Worm (Caenorhabditis elegans) whole organism, L4 larva: Measurements from ENCODE around the gene C05E4.7.

Experiments used
- F37D6.2 ChIP-seq: sonication (generic microtip); optimal IDR thresholded peaks from 2 replicates; lab custom pipeline; 2016; ENCODE audit warnings: mild to moderate bottlenecking, missing genetic modification characterization, missing compliant biosample characterization
- F49E8.2 ChIP-seq: sonication (generic microtip); optimal IDR thresholded peaks from 2 replicates; lab custom pipeline; 2016; ENCODE audit warnings: missing compliant biosample characterization, mild to moderate bottlenecking, missing genetic modification characterization, borderline replicate concordance
- Y105C5A.15 ChIP-seq: fragments of 200-800 bp; sonication (Bioruptor generic); IDR thresholded peaks from 2 replicates; pipeline ENCODE4 v1.3.6; 2022; ENCODE audit warnings: missing genetic modification characterization, missing compliant biosample characterization
- Y48G9A.11 ChIP-seq: fragments of 200-800 bp; sonication (Bioruptor generic); IDR thresholded peaks from 2 replicates; pipeline ENCODE4 v1.3.6; 2022; ENCODE audit warnings: missing genetic modification reagents, missing genetic modification characterization, missing compliant biosample characterization
- Y75B8A.6 ChIP-seq: fragments of 200-800 bp; sonication (Bioruptor generic); IDR thresholded peaks from 2 replicates; pipeline ENCODE4 v1.3.6; 2022; ENCODE audit warnings: missing genetic modification reagents, missing genetic modification characterization, missing compliant biosample characterization
- ZK546.5 ChIP-seq, 2 experiments: sonication (generic microtip); optimal IDR thresholded peaks; 2 replicates each; lab custom pipeline; 2017; ENCODE audit warnings: missing biosample characterization in 2 of 2, missing genetic modification characterization in 2 of 2
- aha-1 ChIP-seq: fragments of 150-350 bp; peaks from one replicate; lab custom pipeline; 2014; ENCODE audit warnings: missing biosample characterization, missing genetic modification characterization
- ceh-20 ChIP-seq: fragments of 200-800 bp; sonication (Bioruptor generic); IDR thresholded peaks from 2 replicates; pipeline ENCODE4 v1.3.6; 2022; ENCODE audit warnings: missing genetic modification reagents, missing genetic modification characterization, missing compliant biosample characterization
- ceh-28 ChIP-seq: fragments of 150-350 bp; optimal IDR thresholded peaks from 2 replicates; lab custom pipeline; 2014; ENCODE audit warnings: missing biosample characterization, missing genetic modification reagents, missing genetic modification characterization
- ceh-44 ChIP-seq: fragments of 200-800 bp; sonication (Bioruptor generic); IDR thresholded peaks from 2 replicates; pipeline ENCODE4 v1.3.6; 2022; ENCODE audit warnings: missing genetic modification reagents, missing genetic modification characterization, missing compliant biosample characterization
- ceh-62 ChIP-seq: sonication (generic microtip); optimal IDR thresholded peaks from 2 replicates; lab custom pipeline; 2017; ENCODE audit warnings: missing biosample characterization, missing genetic modification characterization
- ctbp-1 ChIP-seq: fragments of 200-800 bp; sonication (Bioruptor generic); IDR thresholded peaks from 2 replicates; pipeline ENCODE4 v1.3.6; 2022; ENCODE audit warnings: missing genetic modification reagents, missing genetic modification characterization, missing compliant biosample characterization
- dmd-6 ChIP-seq: fragments of 200-800 bp; sonication (Bioruptor generic); IDR thresholded peaks from 2 replicates; pipeline ENCODE4 v1.3.6; 2022; ENCODE audit warnings: missing genetic modification reagents, missing genetic modification characterization, missing compliant biosample characterization
- dmd-9 ChIP-seq: fragments of 200-800 bp; sonication (Bioruptor generic); IDR thresholded peaks from 2 replicates; pipeline ENCODE4 v1.3.6; 2022; ENCODE audit warnings: missing genetic modification reagents, missing genetic modification characterization, missing compliant biosample characterization
- dve-1 ChIP-seq: sonication (generic microtip); optimal IDR thresholded peaks from 2 replicates; lab custom pipeline; 2017; ENCODE audit warnings: antibody characterized with exemption, mild to moderate bottlenecking, missing genetic modification characterization, missing compliant biosample characterization; ENCODE audit not compliant: insufficient read depth
- egl-27 ChIP-seq: sonication (generic microtip); optimal IDR thresholded peaks from 3 replicates; lab custom pipeline; 2017; ENCODE audit warnings: missing biosample characterization, missing genetic modification reagents, missing genetic modification characterization
- fkh-10 ChIP-seq: fragments of 150-350 bp; optimal IDR thresholded peaks from 2 replicates; lab custom pipeline; 2014; ENCODE audit warnings: missing biosample characterization, missing genetic modification reagents, missing genetic modification characterization
- hif-1 ChIP-seq, 2 experiments: sonication (generic microtip); optimal IDR thresholded peaks; 2 replicates each; lab custom pipeline; 2016 to 2017; ENCODE audit warnings: missing compliant biosample characterization in 2 of 2, missing genetic modification characterization in 2 of 2, missing genetic modification reagents in 2 of 2, missing genotype in 2 of 2, mild to moderate bottlenecking in 1 of 2
- hlh-30 ChIP-seq: sonication (generic microtip); optimal IDR thresholded peaks from 2 replicates; lab custom pipeline; 2017; ENCODE audit warnings: antibody characterized with exemption, mild to moderate bottlenecking, missing genetic modification characterization, missing compliant biosample characterization; ENCODE audit not compliant: insufficient read depth
- hmg-1.1 ChIP-seq: fragments of 200-800 bp; sonication (Bioruptor generic); IDR thresholded peaks from 2 replicates; pipeline ENCODE4 v1.3.6; 2022; ENCODE audit warnings: missing genetic modification reagents, missing genetic modification characterization, missing compliant biosample characterization
- lin-15B ChIP-seq: fragments of 150-350 bp; sonication (generic microtip); optimal IDR thresholded peaks from 3 replicates; lab custom pipeline; 2014; ENCODE audit warnings: missing biosample characterization, missing genetic modification characterization
- lin-29 ChIP-seq: fragments of 200-800 bp; sonication (Bioruptor generic); IDR thresholded peaks from 2 replicates; pipeline ENCODE4 v1.3.6; 2022; ENCODE audit warnings: missing genetic modification reagents, missing genetic modification characterization, missing compliant biosample characterization
- lir-3 ChIP-seq: sonication (generic microtip); optimal IDR thresholded peaks from 2 replicates; lab custom pipeline; 2016; ENCODE audit warnings: mild to moderate bottlenecking, missing genetic modification characterization, missing compliant biosample characterization
- lsy-2 ChIP-seq, 2 experiments: fragments of 150-350 bp in 1 of 2; sonication (generic microtip) in 1 of 2; optimal IDR thresholded peaks; 2 replicates each; lab custom pipeline; 2014 to 2017; ENCODE audit warnings: missing biosample characterization in 2 of 2, missing genetic modification characterization in 2 of 2
- madf-9 ChIP-seq: fragments of 200-800 bp; sonication (Bioruptor generic); conservative IDR thresholded peaks from 2 replicates; pipeline ENCODE4 v1.3.6; 2022; ENCODE audit warnings: missing genetic modification reagents, missing genetic modification characterization, missing compliant biosample characterization
- mdl-1 ChIP-seq, 2 experiments: fragments of 150-350 bp in 1 of 2; sonication (generic microtip) in 1 of 2; optimal IDR thresholded peaks; 2 replicates each; lab custom pipeline; 2014 to 2017; ENCODE audit warnings: missing biosample characterization in 2 of 2, missing genetic modification characterization in 2 of 2
- mdt-29 ChIP-seq: fragments of 200-800 bp; sonication (Bioruptor generic); IDR thresholded peaks from 2 replicates; pipeline ENCODE4 v1.3.6; 2022; ENCODE audit warnings: missing genetic modification reagents, missing genetic modification characterization, missing compliant biosample characterization
- mxl-2 ChIP-seq: fragments of 200-800 bp; sonication (Bioruptor generic); conservative IDR thresholded peaks from 2 replicates; pipeline ENCODE4 v1.3.6; 2022; ENCODE audit warnings: missing genetic modification reagents, missing genetic modification characterization, missing compliant biosample characterization
- mxl-3 ChIP-seq: fragments of 200-800 bp; sonication (Bioruptor generic); optimal IDR thresholded peaks from 2 replicates; lab custom pipeline; 2018; ENCODE audit warnings: mild to moderate bottlenecking, missing genetic modification characterization, missing compliant biosample characterization
- nhr-10 ChIP-seq: fragments of 150-350 bp; optimal IDR thresholded peaks from 2 replicates; lab custom pipeline; 2014; ENCODE audit warnings: missing biosample characterization, missing genetic modification characterization
- nhr-102 ChIP-seq: sonication (generic microtip); optimal IDR thresholded peaks from 2 replicates; lab custom pipeline; 2016; ENCODE audit warnings: mild to moderate bottlenecking, missing genetic modification characterization, moderate library complexity, missing compliant biosample characterization
- nhr-111 ChIP-seq: fragments of 200-800 bp; sonication (Bioruptor generic); optimal IDR thresholded peaks from 2 replicates; lab custom pipeline; 2018; ENCODE audit warnings: mild to moderate bottlenecking, missing genetic modification characterization, missing compliant biosample characterization
- nhr-28 ChIP-seq: fragments of 150-350 bp; optimal IDR thresholded peaks from 2 replicates; lab custom pipeline; 2014; ENCODE audit warnings: missing biosample characterization, missing genetic modification characterization
- nhr-48 ChIP-seq: sonication (generic microtip); optimal IDR thresholded peaks from 2 replicates; lab custom pipeline; 2016; ENCODE audit warnings: mild to moderate bottlenecking, missing genetic modification characterization, missing compliant biosample characterization
- pha-4 ChIP-seq, 2 experiments: fragments of 150-350 bp in 1 of 2; fragments of 200-800 bp in 1 of 2; sonication (Bioruptor generic) in 1 of 2; IDR thresholded peaks in 1 of 2; optimal IDR thresholded peaks in 1 of 2; 2 replicates each; pipeline versions ENCODE4 v1.3.6 to Lab custom; 2014 to 2022; ENCODE audit warnings: missing genetic modification characterization in 2 of 2, missing genetic modification reagents in 2 of 2, missing biosample characterization in 1 of 2, missing compliant biosample characterization in 1 of 2
- php-3 ChIP-seq: fragments of 200-800 bp; sonication (Bioruptor generic); IDR thresholded peaks from 2 replicates; pipeline ENCODE4 v1.3.6; 2022; ENCODE audit warnings: missing genetic modification reagents, missing genetic modification characterization, missing compliant biosample characterization
- set-16 ChIP-seq: fragments of 200-800 bp; sonication (Bioruptor generic); IDR thresholded peaks from 2 replicates; pipeline ENCODE4 v1.3.6; 2022; ENCODE audit warnings: missing genetic modification reagents, missing genetic modification characterization, missing compliant biosample characterization
- spr-1 ChIP-seq: sonication (generic microtip); optimal IDR thresholded peaks from 2 replicates; lab custom pipeline; 2016; ENCODE audit warnings: mild to moderate bottlenecking, missing genetic modification characterization, missing compliant biosample characterization
- unc-39 ChIP-seq: sonication (generic microtip); optimal IDR thresholded peaks from 2 replicates; lab custom pipeline; 2017; ENCODE audit warnings: missing biosample characterization, missing genetic modification characterization
- unc-62 ChIP-seq, 3 experiments: fragments of 150-350 bp in 1 of 3; sonication (generic microtip); optimal IDR thresholded peaks in 2 of 3; peaks in 1 of 3; 1 replicate in 1 of 3; 2 replicates in 2 of 3; lab custom pipeline; 2014 to 2017; ENCODE audit warnings: missing biosample characterization in 3 of 3, missing genetic modification characterization in 3 of 3, missing genetic modification reagents in 3 of 3, missing genotype in 1 of 3
- zfp-2 ChIP-seq: sonication (generic microtip); optimal IDR thresholded peaks from 2 replicates; lab custom pipeline; 2016; ENCODE audit warnings: mild to moderate bottlenecking, missing genetic modification characterization, missing compliant biosample characterization
- ztf-11 ChIP-seq: fragments of 150-350 bp; optimal IDR thresholded peaks from 2 replicates; lab custom pipeline; 2014; ENCODE audit warnings: missing biosample characterization, missing genetic modification characterization
- ztf-7 ChIP-seq: fragments of 150-350 bp; optimal IDR thresholded peaks from 2 replicates; lab custom pipeline; 2014; ENCODE audit warnings: missing biosample characterization, missing genetic modification characterization

The C05E4.7 gene

DNA sequence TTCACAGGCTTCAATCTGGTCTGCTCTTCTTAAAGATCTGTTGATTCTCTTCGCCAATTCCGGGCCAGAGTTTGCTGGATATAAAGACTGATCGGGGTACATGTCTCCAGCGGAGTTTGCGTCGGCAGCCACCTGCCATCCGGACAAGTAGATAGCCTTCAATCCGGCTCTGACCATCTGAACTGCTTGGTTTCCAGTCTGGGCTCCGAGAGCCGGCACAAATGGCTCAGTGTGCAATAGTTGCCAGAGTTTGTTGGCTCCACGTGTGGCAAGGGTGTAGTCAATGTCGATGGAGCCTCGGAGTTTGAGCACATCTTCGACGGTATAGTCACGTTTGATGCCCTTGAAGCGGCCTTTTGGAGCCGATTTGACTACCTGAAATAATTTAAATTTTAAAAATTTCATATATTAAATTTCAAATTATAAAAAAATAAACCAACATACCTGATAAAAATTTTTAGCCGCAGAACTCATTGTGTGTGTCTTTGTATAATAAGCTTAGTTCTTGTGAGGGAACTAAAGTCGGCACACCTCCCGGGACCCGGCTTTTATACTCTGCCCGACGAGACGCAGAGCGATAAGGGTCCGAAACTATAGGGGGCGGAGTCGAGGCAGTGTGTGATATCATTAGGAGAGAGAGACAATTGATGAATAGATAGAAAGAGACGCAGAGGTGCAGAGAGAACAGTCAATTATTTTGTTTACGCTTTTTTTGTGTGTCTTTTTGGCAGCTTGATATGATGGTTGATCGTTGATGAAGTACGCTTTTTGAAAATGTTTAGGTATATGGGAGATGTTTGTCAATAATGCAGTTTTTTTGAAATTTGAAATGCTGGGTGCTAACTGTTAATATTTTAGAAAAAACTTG lies 14.2 kb upstream of the C05E4.7 start, which contains the start of the genes icl-1 and srh-2 (continued):
- TF ChIP-seq ctbp-1 (GFP tag; lab: Robert Waterston, UW) = peak; percentile 6
- no peak for TF ChIP-seq lin-15B
- TF ChIP-seq lin-29 = peak; percentile 38; the same call in 1 of the 2 replicates
- no peak for TF ChIP-seq egl-27 (tag; lab: Kevin White, UChicago)
- no peak for TF ChIP-seq mxl-2
- no peak for TF ChIP-seq mxl-3 (GFP tag; lab: Kevin White, UChicago)
- TF ChIP-seq unc-39 (tag; lab: Kevin White, UChicago) = no peak
- TF ChIP-seq hlh-30 (tag; lab: Kevin White, UChicago) = peak; percentile 62
- TF ChIP-seq ztf-11 = no peak
- TF ChIP-seq dmd-6 (GFP tag; lab: Robert Waterston, UW) = peak; percentile 32; the same call in 1 of the 2 replicates
- peak; percentile 40 for TF ChIP-seq nhr-48 (tag; lab: Kevin White, UChicago)
- no peak for TF ChIP-seq madf-9 (GFP tag; lab: Robert Waterston, UW)
- TF ChIP-seq lir-3 (tag; lab: Kevin White, UChicago) = no peak
- TF ChIP-seq ZK546.5 (tag; optimal IDR thresholded peaks at IDR 0.05; lab: Kevin White, UChicago) = no peak
- no peak for TF ChIP-seq ceh-44 (GFP tag; lab: Robert Waterston, UW)
- TF ChIP-seq F37D6.2 (tag; lab: Kevin White, UChicago) = no peak
- TF ChIP-seq spr-1 (tag; lab: Kevin White, UChicago) = no peak
- TF ChIP-seq mdt-29 = peak; percentile 48; the same call in 1 of the 2 replicates

DNA sequence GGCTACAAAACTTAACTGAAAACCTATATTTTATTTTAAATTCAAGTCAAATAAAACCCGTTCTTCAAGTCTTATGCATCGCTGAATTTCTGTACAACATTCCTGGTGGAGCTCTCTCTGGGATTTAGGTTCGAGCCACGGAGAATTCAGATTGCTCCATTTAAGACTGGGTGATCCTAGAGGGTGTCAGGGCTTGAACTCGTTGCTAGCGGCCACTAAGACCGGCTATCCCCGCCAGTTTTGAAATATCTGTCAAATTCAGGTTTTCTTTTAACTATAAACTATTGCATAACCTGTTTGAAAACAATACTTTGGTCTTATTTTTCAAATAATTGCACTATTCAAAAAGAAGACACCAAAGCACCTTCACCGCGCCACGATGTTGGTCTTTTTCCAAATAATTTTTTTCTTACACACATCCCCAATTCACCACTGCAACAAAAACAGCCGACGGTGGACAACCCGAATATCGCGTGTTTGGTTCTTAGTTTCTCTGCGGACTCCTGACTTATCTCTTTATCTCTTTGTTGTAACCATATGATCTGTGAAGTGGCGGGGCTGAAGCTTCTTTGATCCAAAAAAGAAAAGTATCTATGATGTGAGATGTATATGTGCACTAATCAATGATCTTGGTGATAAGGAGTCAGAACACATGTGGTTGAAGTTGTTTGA lies 13.0 kb upstream of the C05E4.7 start:
- TF ChIP-seq nhr-10 (tag; lab: Kevin White, UChicago) (peak; percentile 89), hmg-1.1 (GFP tag; lab: Robert Waterston, UW) (0 out of 2 replicates have a peak, but pooled peaks have one; percentile 26), fkh-10 (GFP tag; lab: Kevin White, UChicago) (no peak), set-16 (no peak), hif-1 (tag; optimal IDR thresholded peaks at IDR 0.05; lab: Kevin White, UChicago) (no peak), ceh-62 (no peak), nhr-111 (peak; percentile 47), ceh-20 (no peak; the same call in 1 of the 2 replicates), Y75B8A.6 (GFP tag; lab: Robert Waterston, UW) (0 out of 2 replicates have a peak, but pooled peaks have one; percentile 10), unc-62 (GFP tag; optimal IDR thresholded peaks at IDR 0.05 in 1 of 2; lab: Kevin White, UChicago) (no peak), unc-62 (tag; optimal IDR thresholded peaks at IDR 0.05; lab: Kevin White, UChicago) (no peak), ceh-44 (GFP tag; lab: Robert Waterston, UW) (no peak), nhr-102 (peak; percentile 18), F49E8.2 (tag; lab: Kevin White, UChicago) (no peak), Y48G9A.11 (GFP tag; lab: Robert Waterston, UW) (0 out of 2 replicates have a peak, but pooled peaks have one; percentile 10), ctbp-1 (GFP tag; lab: Robert Waterston, UW) (0 out of 2 replicates have a peak, but pooled peaks have one; percentile 5), dmd-9 (GFP tag; lab: Robert Waterston, UW) (0 out of 2 replicates have a peak, but pooled peaks have one; percentile 16), mdl-1 (tag; optimal IDR thresholded peaks at IDR 0.05; lab: Kevin White, UChicago) (peak; percentile 26 to 81), php-3 (GFP tag; lab: Robert Waterston, UW) (no peak), dmd-6 (GFP tag; lab: Robert Waterston, UW) (peak; percentile 13; the same call in 1 of the 2 replicates), mdt-29 (no peak), Y105C5A.15 (GFP tag; lab: Robert Waterston, UW) (0 out of 2 replicates have a peak, but pooled peaks have one; percentile 28), spr-1 (tag; lab: Kevin White, UChicago) (peak; percentile 57), ztf-7 (tag; lab: Kevin White, UChicago) (no peak), pha-4 (GFP tag; IDR thresholded peaks at IDR 0.05; lab: Robert Waterston, UW) (0 out of 2 replicates have a peak, but pooled peaks have one; percentile 14), pha-4 (tag; optimal IDR thresholded peaks at IDR 0.05; lab: Kevin White, UChicago) (no peak), aha-1 (tag; lab: Kevin White, UChicago) (peak; percentile 98), dve-1 (peak; percentile 96), mxl-3 (GFP tag; lab: Kevin White, UChicago) (peak; percentile 59), zfp-2 (tag; lab: Kevin White, UChicago) (no peak), nhr-28 (tag; lab: Kevin White, UChicago) (peak; percentile 68), ceh-28 (no peak), lsy-2 (tag; optimal IDR thresholded peaks at IDR 0.05; lab: Kevin White, UChicago) (peak in 1 of 2 experiments; percentile 69), hlh-30 (tag; lab: Kevin White, UChicago) (peak; percentile 91)
